In genomic region chrX:15579579-15579978, dm6 we compare ENCODE assay signal across 1 fruit fly cellular context.
TF ChIP-seq lines count a peak whose summit lies in the region.

No protein-coding gene starts in this region.

TF ChIP-seq in whole organism, embryonic, 481 proteins besides CTCF, POLR2A, EP300 and RAD21 (continued from another document and continues in another):
- TF ChIP-seq CG12071 (GFP tag; optimal IDR thresholded peaks at IDR 0.05; lab: Kevin White, UChicago), result peak; percentile 95
- TF ChIP-seq CG6791 (GFP tag; IDR thresholded peaks at IDR 0.05; lab: Robert Waterston, UW; ENCODE audit: partially characterized antibody), result no peak
- peak; percentile 71 for TF ChIP-seq danr (GFP tag; IDR thresholded peaks at IDR 0.05; lab: Robert Waterston, UW)
- peak; percentile 84 for TF ChIP-seq CG14710 (tag; optimal IDR thresholded peaks at IDR 0.05; lab: Kevin White, UChicago)
- TF ChIP-seq BtbVII (GFP tag; optimal IDR thresholded peaks at IDR 0.05; lab: Kevin White, UChicago), result peak; percentile 85
- TF ChIP-seq CG15514 (GFP tag; optimal IDR thresholded peaks at IDR 0.05; lab: Kevin White, UChicago), result peak; percentile 84
- no peak for TF ChIP-seq Bgb (GFP tag; IDR thresholded peaks at IDR 0.05; lab: Robert Waterston, UW; ENCODE audit: partially characterized antibody)
- TF ChIP-seq cato (GFP tag; optimal IDR thresholded peaks at IDR 0.05; lab: Kevin White, UChicago; ENCODE audit: borderline replicate concordance), result peak; percentile 61
- peak; percentile 87 for TF ChIP-seq B-H2 (GFP tag; optimal IDR thresholded peaks at IDR 0.05; lab: Kevin White, UChicago)
- peak; percentile 89 for TF ChIP-seq corto (GFP tag; optimal IDR thresholded peaks at IDR 0.05; lab: Kevin White, UChicago)
- TF ChIP-seq CG43689 (GFP tag; IDR thresholded peaks at IDR 0.05; lab: Robert Waterston, UW), result peak; percentile 69
- TF ChIP-seq kah (GFP tag; optimal IDR thresholded peaks at IDR 0.05; lab: Kevin White, UChicago), result peak; percentile 65
- peak; percentile 93 for TF ChIP-seq caup (GFP tag; optimal IDR thresholded peaks at IDR 0.05; lab: Kevin White, UChicago; ENCODE audit: severe bottlenecking)
- peak; percentile 21 for TF ChIP-seq fd102C (GFP tag; optimal IDR thresholded peaks at IDR 0.05; lab: Kevin White, UChicago)
- no peak for TF ChIP-seq eve (GFP tag; optimal IDR thresholded peaks at IDR 0.05; lab: Kevin White, UChicago)
- no peak for TF ChIP-seq Hr39 (optimal IDR thresholded peaks at IDR 0.05; lab: Kevin White, UChicago)
- TF ChIP-seq fd3F (GFP tag; optimal IDR thresholded peaks at IDR 0.05; lab: Kevin White, UChicago), result peak; percentile 89
- no peak for TF ChIP-seq Trl (optimal IDR thresholded peaks at IDR 0.05; lab: Kevin White, UChicago)
- peak; percentile 93 for TF ChIP-seq Trl (GFP tag; optimal IDR thresholded peaks at IDR 0.05; lab: Kevin White, UChicago)
- no peak for TF ChIP-seq Opbp (GFP tag; IDR thresholded peaks at IDR 0.05; lab: Robert Waterston, UW; ENCODE audit: partially characterized antibody)
- TF ChIP-seq NFAT (GFP tag; IDR thresholded peaks at IDR 0.05; lab: Robert Waterston, UW), result peak; percentile 96
- peak; percentile 87 for TF ChIP-seq CG13775 (GFP tag; optimal IDR thresholded peaks at IDR 0.05; lab: Kevin White, UChicago)
- TF ChIP-seq CG1233 (GFP tag; optimal IDR thresholded peaks at IDR 0.05; lab: Kevin White, UChicago), result peak; percentile 92
- peak; percentile 93 for TF ChIP-seq Dbx (GFP tag; IDR thresholded peaks at IDR 0.05; lab: Robert Waterston, UW)
- peak; percentile 94 for TF ChIP-seq CG14014 (GFP tag; IDR thresholded peaks at IDR 0.05; lab: Robert Waterston, UW)
- TF ChIP-seq CG2202 (tag; optimal IDR thresholded peaks at IDR 0.05; lab: Kevin White, UChicago), result peak; percentile 76
- TF ChIP-seq CG2116 (GFP tag; optimal IDR thresholded peaks at IDR 0.05; lab: Kevin White, UChicago), result peak; percentile 49
- peak; percentile 85 for TF ChIP-seq CG15601 (tag; optimal IDR thresholded peaks at IDR 0.05; lab: Kevin White, UChicago)
- peak; percentile 24 for TF ChIP-seq HLHmδ (GFP tag; optimal IDR thresholded peaks at IDR 0.05; lab: Kevin White, UChicago)
- TF ChIP-seq sd (tag; optimal IDR thresholded peaks at IDR 0.05; lab: Kevin White, UChicago), result peak; percentile 81
- TF ChIP-seq CG3163 (GFP tag; optimal IDR thresholded peaks at IDR 0.05; lab: Kevin White, UChicago), result peak; percentile 73
- peak; percentile 48 for TF ChIP-seq CG3838 (GFP tag; optimal IDR thresholded peaks at IDR 0.05; lab: Kevin White, UChicago)
- TF ChIP-seq p53 (GFP tag; optimal IDR thresholded peaks at IDR 0.05; lab: Kevin White, UChicago), result peak; percentile 72
- peak; percentile 67 for TF ChIP-seq Nf-YB (GFP tag; optimal IDR thresholded peaks at IDR 0.05; lab: Kevin White, UChicago)
- peak; percentile 95 for TF ChIP-seq vvl (GFP tag; IDR thresholded peaks at IDR 0.05; lab: Robert Waterston, UW)
- TF ChIP-seq CG5245 (GFP tag; optimal IDR thresholded peaks at IDR 0.05; lab: Kevin White, UChicago), result peak; percentile 92
- peak; percentile 85 for TF ChIP-seq CG7556 (GFP tag; optimal IDR thresholded peaks at IDR 0.05; lab: Kevin White, UChicago)
- peak; percentile 89 for TF ChIP-seq CG15696 (tag; optimal IDR thresholded peaks at IDR 0.05; lab: Kevin White, UChicago)
- peak in 1 of 2 experiments; percentile 51 for TF ChIP-seq insv (GFP tag; optimal IDR thresholded peaks at IDR 0.05; lab: Kevin White, UChicago)
- TF ChIP-seq Elba2 (GFP tag; optimal IDR thresholded peaks at IDR 0.05; lab: Kevin White, UChicago), result peak; percentile 59
- TF ChIP-seq Nf-YC (tag; optimal IDR thresholded peaks at IDR 0.05; lab: Kevin White, UChicago), result peak; percentile 66
- peak; percentile 94 for TF ChIP-seq her (GFP tag; optimal IDR thresholded peaks at IDR 0.05; lab: Kevin White, UChicago)
- TF ChIP-seq pzg (GFP tag; optimal IDR thresholded peaks at IDR 0.05; lab: Kevin White, UChicago), result peak; percentile 22
- peak; percentile 92 for TF ChIP-seq schlank (tag; optimal IDR thresholded peaks at IDR 0.05; lab: Kevin White, UChicago)
- TF ChIP-seq CG9797 (GFP tag; optimal IDR thresholded peaks at IDR 0.05; lab: Kevin White, UChicago), result peak; percentile 13
- no peak for TF ChIP-seq Dfd (GFP tag; optimal IDR thresholded peaks at IDR 0.05; lab: Kevin White, UChicago)
- TF ChIP-seq CG11696 (GFP tag; IDR thresholded peaks at IDR 0.05; lab: Robert Waterston, UW), result peak; percentile 83
- TF ChIP-seq CG31441 (GFP tag; IDR thresholded peaks at IDR 0.05; lab: Robert Waterston, UW), result peak; percentile 84
- peak; percentile 98 for TF ChIP-seq lbe (GFP tag; optimal IDR thresholded peaks at IDR 0.05; lab: Kevin White, UChicago)
- TF ChIP-seq Lpt (GFP tag; optimal IDR thresholded peaks at IDR 0.05; lab: Kevin White, UChicago), result no peak
- no peak for TF ChIP-seq Sox100B (GFP tag; optimal IDR thresholded peaks at IDR 0.05; lab: Kevin White, UChicago)
- TF ChIP-seq CG11398 (GFP tag; optimal IDR thresholded peaks at IDR 0.05; lab: Kevin White, UChicago), result peak; percentile 86
- TF ChIP-seq CG15479 (GFP tag; optimal IDR thresholded peaks at IDR 0.05; lab: Kevin White, UChicago), result peak; percentile 0
- TF ChIP-seq usp (GFP tag; optimal IDR thresholded peaks at IDR 0.05; lab: Kevin White, UChicago), result no peak
- no peak for TF ChIP-seq hkb (optimal IDR thresholded peaks at IDR 0.05; lab: Kevin White, UChicago)
- peak; percentile 92 for TF ChIP-seq hkb (GFP tag; IDR thresholded peaks at IDR 0.05; lab: Robert Waterston, UW)
- TF ChIP-seq CG30403 (GFP tag; optimal IDR thresholded peaks at IDR 0.05; lab: Kevin White, UChicago), result peak; percentile 88
- peak; percentile 79 for TF ChIP-seq fd64A (GFP tag; optimal IDR thresholded peaks at IDR 0.05; lab: Kevin White, UChicago)
- TF ChIP-seq CG13624 (GFP tag; optimal IDR thresholded peaks at IDR 0.05; lab: Kevin White, UChicago), result peak; percentile 95
- TF ChIP-seq slou (GFP tag; optimal IDR thresholded peaks at IDR 0.05; lab: Kevin White, UChicago), result peak; percentile 77
- peak; percentile 77 for TF ChIP-seq CG10431 (GFP tag; optimal IDR thresholded peaks at IDR 0.05; lab: Kevin White, UChicago)
- TF ChIP-seq Dll (GFP tag; IDR thresholded peaks at IDR 0.05; lab: Robert Waterston, UW; ENCODE audit: partially characterized antibody), result no peak
- TF ChIP-seq H2.0 (GFP tag; IDR thresholded peaks at IDR 0.05; lab: Robert Waterston, UW), result peak; percentile 89
- TF ChIP-seq gro (GFP tag; optimal IDR thresholded peaks at IDR 0.05; lab: Kevin White, UChicago), result peak; percentile 95
- TF ChIP-seq CG30431 (GFP tag; optimal IDR thresholded peaks at IDR 0.05; lab: Kevin White, UChicago), result peak; percentile 91
- TF ChIP-seq Rx (GFP tag; IDR thresholded peaks at IDR 0.05; lab: Robert Waterston, UW), result peak; percentile 87
- TF ChIP-seq lov (optimal IDR thresholded peaks at IDR 0.05; lab: Kevin White, UChicago), result no peak
- TF ChIP-seq lov (GFP tag; IDR thresholded peaks at IDR 0.05; lab: Robert Waterston, UW), result peak; percentile 91
- peak; percentile 94 for TF ChIP-seq CG1603 (tag; optimal IDR thresholded peaks at IDR 0.05; lab: Kevin White, UChicago)
- peak; percentile 76 for TF ChIP-seq klu (GFP tag; IDR thresholded peaks at IDR 0.05; lab: Robert Waterston, UW)
- TF ChIP-seq CG8089 (GFP tag; optimal IDR thresholded peaks at IDR 0.05; lab: Kevin White, UChicago), result peak; percentile 86
- TF ChIP-seq Dad (GFP tag; optimal IDR thresholded peaks at IDR 0.05; lab: Kevin White, UChicago), result peak; percentile 92
- peak; percentile 70 for TF ChIP-seq ac (GFP tag; optimal IDR thresholded peaks at IDR 0.05; lab: Kevin White, UChicago)
- peak; percentile 88 for TF ChIP-seq CG18262 (tag; optimal IDR thresholded peaks at IDR 0.05; lab: Kevin White, UChicago)
- TF ChIP-seq sens-2 (GFP tag; IDR thresholded peaks at IDR 0.05; lab: Robert Waterston, UW), result peak; percentile 76
- TF ChIP-seq CG3847 (GFP tag; IDR thresholded peaks at IDR 0.05; lab: Robert Waterston, UW), result peak; percentile 94
- peak; percentile 90 for TF ChIP-seq Poxn (GFP tag; IDR thresholded peaks at IDR 0.05; lab: Robert Waterston, UW)
- peak; percentile 90 for TF ChIP-seq so (GFP tag; IDR thresholded peaks at IDR 0.05; lab: Robert Waterston, UW)
- TF ChIP-seq sens (GFP tag; lab: Kevin White, UChicago), result peak; percentile 98
- TF ChIP-seq CG3281 (GFP tag; optimal IDR thresholded peaks at IDR 0.05; lab: Kevin White, UChicago), result peak; percentile 92
- TF ChIP-seq repo (GFP tag; optimal IDR thresholded peaks at IDR 0.05; lab: Kevin White, UChicago), result peak; percentile 90
- TF ChIP-seq sisA (GFP tag; IDR thresholded peaks at IDR 0.05; lab: Robert Waterston, UW), result peak; percentile 92
- peak; percentile 82 for TF ChIP-seq Myb (GFP tag; optimal IDR thresholded peaks at IDR 0.05; lab: Kevin White, UChicago)
- peak; percentile 93 to 96 for TF ChIP-seq dpn (GFP tag; optimal IDR thresholded peaks at IDR 0.05; lab: Kevin White, UChicago)
- TF ChIP-seq ham (GFP tag; IDR thresholded peaks at IDR 0.05; lab: Robert Waterston, UW), result peak; percentile 69
- TF ChIP-seq CG33557 (GFP tag; optimal IDR thresholded peaks at IDR 0.05; lab: Kevin White, UChicago), result peak; percentile 81
- peak; percentile 79 for TF ChIP-seq Bdp1 (GFP tag; optimal IDR thresholded peaks at IDR 0.05; lab: Kevin White, UChicago)
- peak; percentile 64 for TF ChIP-seq wek (GFP tag; optimal IDR thresholded peaks at IDR 0.05; lab: Kevin White, UChicago)
- peak; percentile 85 for TF ChIP-seq dm (GFP tag; optimal IDR thresholded peaks at IDR 0.05; lab: Kevin White, UChicago)
- peak; percentile 76 for TF ChIP-seq CG18011 (GFP tag; optimal IDR thresholded peaks at IDR 0.05; lab: Kevin White, UChicago)
- no peak for TF ChIP-seq CG7963 (GFP tag; IDR thresholded peaks at IDR 0.05; lab: Robert Waterston, UW; ENCODE audit: partially characterized antibody)
- TF ChIP-seq gem (tag; optimal IDR thresholded peaks at IDR 0.05; lab: Kevin White, UChicago), result peak; percentile 91
- TF ChIP-seq cas (GFP tag; IDR thresholded peaks at IDR 0.05; lab: Robert Waterston, UW), result peak; percentile 89
- peak; percentile 65 for TF ChIP-seq Deaf1 (tag; optimal IDR thresholded peaks at IDR 0.05; lab: Kevin White, UChicago)
- TF ChIP-seq ind (GFP tag; optimal IDR thresholded peaks at IDR 0.05; lab: Kevin White, UChicago), result peak; percentile 94
- TF ChIP-seq mld (GFP tag; IDR thresholded peaks at IDR 0.05; lab: Robert Waterston, UW; ENCODE audit: partially characterized antibody), result no peak
- peak; percentile 95 for TF ChIP-seq Ada2b (GFP tag; IDR thresholded peaks at IDR 0.05; lab: Robert Waterston, UW)
- TF ChIP-seq sc (optimal IDR thresholded peaks at IDR 0.05; lab: Kevin White, UChicago), result no peak
- TF ChIP-seq sc (GFP tag; optimal IDR thresholded peaks at IDR 0.05; lab: Kevin White, UChicago), result peak; percentile 72
- TF ChIP-seq CG18599 (GFP tag; optimal IDR thresholded peaks at IDR 0.05; lab: Kevin White, UChicago), result peak; percentile 94
- peak; percentile 59 for TF ChIP-seq YL-1 (GFP tag; optimal IDR thresholded peaks at IDR 0.05; lab: Kevin White, UChicago)
- TF ChIP-seq pan (optimal IDR thresholded peaks at IDR 0.05; lab: Kevin White, UChicago), result no peak
- TF ChIP-seq pan (GFP tag; optimal IDR thresholded peaks at IDR 0.05 in 1 of 2, IDR thresholded peaks at IDR 0.05 in 1 of 2), result peak in 1 of 2 experiments; percentile 93
- peak; percentile 95 for TF ChIP-seq CG7839 (tag; optimal IDR thresholded peaks at IDR 0.05; lab: Kevin White, UChicago)
- no peak; the same call in 1 of the 2 replicates for TF ChIP-seq Dip2 (GFP tag; IDR thresholded peaks at IDR 0.05; lab: Robert Waterston, UW)
- TF ChIP-seq Mrtf (GFP tag; IDR thresholded peaks at IDR 0.05; lab: Robert Waterston, UW), result peak; percentile 93
- peak; percentile 91 for TF ChIP-seq pum (GFP tag; optimal IDR thresholded peaks at IDR 0.05; lab: Kevin White, UChicago)
- TF ChIP-seq peb (GFP tag; IDR thresholded peaks at IDR 0.05; lab: Robert Waterston, UW), result peak; percentile 78
- peak; percentile 60 for TF ChIP-seq kni (GFP tag; optimal IDR thresholded peaks at IDR 0.05; lab: Kevin White, UChicago)
- TF ChIP-seq CG8290 (GFP tag; optimal IDR thresholded peaks at IDR 0.05; lab: Kevin White, UChicago), result peak; percentile 74
- TF ChIP-seq CG8290 (tag; optimal IDR thresholded peaks at IDR 0.05; lab: Kevin White, UChicago), result peak; percentile 56 to 99
- TF ChIP-seq dan (GFP tag; IDR thresholded peaks at IDR 0.05; lab: Robert Waterston, UW), result peak; percentile 77
- peak; percentile 12 for TF ChIP-seq CG7745 (tag; optimal IDR thresholded peaks at IDR 0.05; lab: Kevin White, UChicago)
- peak; percentile 91 for TF ChIP-seq pnt (GFP tag; optimal IDR thresholded peaks at IDR 0.05; lab: Kevin White, UChicago)
- TF ChIP-seq Tbp (GFP tag; optimal IDR thresholded peaks at IDR 0.05; lab: Kevin White, UChicago), result no peak
- peak; percentile 62 for TF ChIP-seq CG10565 (GFP tag; optimal IDR thresholded peaks at IDR 0.05; lab: Kevin White, UChicago)
- TF ChIP-seq esg (GFP tag; conservative IDR thresholded peaks at IDR 0.05; lab: Robert Waterston, UW), result peak; percentile 92
- peak; percentile 93 for TF ChIP-seq Taf1 (GFP tag; IDR thresholded peaks at IDR 0.05; lab: Robert Waterston, UW)
- TF ChIP-seq Hr51 (GFP tag; optimal IDR thresholded peaks at IDR 0.05; lab: Kevin White, UChicago), result peak in 1 of 2 experiments; percentile 88
- peak; percentile 90 for TF ChIP-seq Bteb2 (GFP tag; optimal IDR thresholded peaks at IDR 0.05; lab: Kevin White, UChicago)
- peak; percentile 92 for TF ChIP-seq CHES-1-like (GFP tag; optimal IDR thresholded peaks at IDR 0.05; lab: Kevin White, UChicago)
- peak; percentile 92 for TF ChIP-seq az2 (GFP tag; optimal IDR thresholded peaks at IDR 0.05; lab: Kevin White, UChicago)
- TF ChIP-seq CG8388 (GFP tag; optimal IDR thresholded peaks at IDR 0.05; lab: Kevin White, UChicago), result peak; percentile 79
- TF ChIP-seq CkIIα-i1 (GFP tag; IDR thresholded peaks at IDR 0.05; lab: Robert Waterston, UW), result peak; percentile 52; the same call in 1 of the 2 replicates
- peak; percentile 72 for TF ChIP-seq ash1 (GFP tag; optimal IDR thresholded peaks at IDR 0.05; lab: Kevin White, UChicago)
- TF ChIP-seq sna (GFP tag; IDR thresholded peaks at IDR 0.05; lab: Robert Waterston, UW; ENCODE audit: partially characterized antibody), result no peak
- peak; percentile 89 for TF ChIP-seq CG11085 (GFP tag; IDR thresholded peaks at IDR 0.05; lab: Robert Waterston, UW)
- peak; percentile 86 for TF ChIP-seq ase (GFP tag; IDR thresholded peaks at IDR 0.05; lab: Robert Waterston, UW)
- peak; percentile 87 for TF ChIP-seq gce (GFP tag; IDR thresholded peaks at IDR 0.05; lab: Robert Waterston, UW)
- TF ChIP-seq zfh2 (GFP tag; optimal IDR thresholded peaks at IDR 0.05; lab: Kevin White, UChicago), result peak; percentile 96
- peak; percentile 90 for TF ChIP-seq CG9609 (GFP tag; optimal IDR thresholded peaks at IDR 0.05; lab: Kevin White, UChicago)
- TF ChIP-seq CG17186 (GFP tag; optimal IDR thresholded peaks at IDR 0.05; lab: Kevin White, UChicago), result peak; percentile 52
